Worm (Caenorhabditis elegans): ENCODE results near the gene R02E12.5.

The R02E12.5 gene

DNA sequence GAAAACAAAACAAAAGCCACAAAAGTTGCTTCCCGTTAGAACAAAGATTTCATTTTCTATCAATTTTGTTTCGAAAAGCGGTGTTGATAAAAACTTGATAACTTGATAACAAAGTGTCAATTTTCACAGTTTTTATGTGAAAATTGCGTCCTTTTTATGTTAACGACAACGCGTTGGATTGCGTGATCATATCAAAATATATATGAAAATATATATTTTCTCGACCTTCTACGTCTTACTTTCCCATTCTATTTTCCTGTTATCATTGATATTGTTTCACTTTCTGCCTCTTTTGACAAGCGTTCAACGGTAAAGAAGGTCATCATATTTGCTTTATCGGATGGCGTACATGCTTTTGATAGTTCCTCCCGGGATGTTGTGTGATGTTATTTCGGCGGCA lies 44.4 kb upstream of the R02E12.5 start (continued):
- no peak for TF ChIP-seq nhr-10 (tag; optimal IDR thresholded peaks at IDR 0.05)
- no peak for TF ChIP-seq zfp-2 (tag; optimal IDR thresholded peaks at IDR 0.05)
- no peak for TF ChIP-seq egl-43 (GFP tag; IDR thresholded peaks at IDR 0.05)
- TF ChIP-seq nhr-28 (tag; optimal IDR thresholded peaks at IDR 0.05): peak; percentile 36
- TF ChIP-seq fos-1 (tag; optimal IDR thresholded peaks at IDR 0.05): no peak
- no peak for TF ChIP-seq mxl-2 (GFP tag; conservative IDR thresholded peaks at IDR 0.05)
- TF ChIP-seq Y105C5A.15 (GFP tag; IDR thresholded peaks at IDR 0.05): no peak
- TF ChIP-seq vab-7 (GFP tag; IDR thresholded peaks at IDR 0.05): no peak
- TF ChIP-seq zip-11 (GFP tag; IDR thresholded peaks at IDR 0.05): no peak
- no peak for TF ChIP-seq T26A8.4 (GFP tag; IDR thresholded peaks at IDR 0.05)
- no peak for TF ChIP-seq Y75B8A.6 (GFP tag; IDR thresholded peaks at IDR 0.05)
- no peak for TF ChIP-seq mdl-1 (tag; optimal IDR thresholded peaks at IDR 0.05)
- TF ChIP-seq hlh-11 (tag; optimal IDR thresholded peaks at IDR 0.05): peak; percentile 48
- no peak for TF ChIP-seq zfp-3 (GFP tag; conservative IDR thresholded peaks at IDR 0.05)
- TF ChIP-seq nhr-48 (tag; optimal IDR thresholded peaks at IDR 0.05): no peak
- TF ChIP-seq cey-2 (tag; optimal IDR thresholded peaks at IDR 0.05; ENCODE audit: borderline replicate concordance, insufficient read depth): no peak
- no peak for TF ChIP-seq ceh-32 (tag; optimal IDR thresholded peaks at IDR 0.05; ENCODE audit: poor library complexity)
- TF ChIP-seq php-3 (GFP tag; IDR thresholded peaks at IDR 0.05): peak; percentile 94
- TF ChIP-seq madf-9 (GFP tag; conservative IDR thresholded peaks at IDR 0.05): no peak
- no peak for TF ChIP-seq arid-1 (GFP tag; conservative IDR thresholded peaks at IDR 0.05)
- TF ChIP-seq Y48G9A.11 (GFP tag; IDR thresholded peaks at IDR 0.05): no peak
- no peak for TF ChIP-seq zip-2 (tag; optimal IDR thresholded peaks at IDR 0.05)
- TF ChIP-seq snpc-4 (tag; optimal IDR thresholded peaks at IDR 0.05): no peak
- no peak for TF ChIP-seq Y5F2A.4 (GFP tag; optimal IDR thresholded peaks at IDR 0.05)
- TF ChIP-seq dpl-1 (GFP tag; optimal IDR thresholded peaks at IDR 0.05): no peak
- peak; percentile 21 for TF ChIP-seq nhr-102 (tag; optimal IDR thresholded peaks at IDR 0.05)
- TF ChIP-seq lin-29 (GFP tag; IDR thresholded peaks at IDR 0.05): no peak
- TF ChIP-seq lin-39 (tag; optimal IDR thresholded peaks at IDR 0.05): no peak
- no peak for TF ChIP-seq daf-19 (GFP tag; conservative IDR thresholded peaks at IDR 0.05)
- TF ChIP-seq nhr-6 (tag; optimal IDR thresholded peaks at IDR 0.05): no peak
- TF ChIP-seq nhr-237 (tag; optimal IDR thresholded peaks at IDR 0.05): no peak
- TF ChIP-seq nhr-41 (GFP tag; IDR thresholded peaks at IDR 0.05): no peak
- TF ChIP-seq unc-62 (GFP tag; optimal IDR thresholded peaks at IDR 0.05 in 1 of 2): peak in 1 of 2 experiments; percentile 85
- TF ChIP-seq unc-62 (tag; optimal IDR thresholded peaks at IDR 0.05): no peak
- TF ChIP-seq F37D6.2 (tag; optimal IDR thresholded peaks at IDR 0.05): no peak
- peak; percentile 82 for TF ChIP-seq dve-1 (tag; optimal IDR thresholded peaks at IDR 0.05; ENCODE audit: insufficient read depth)
- no peak for TF ChIP-seq nhr-11 (tag; optimal IDR thresholded peaks at IDR 0.05)
- no peak for TF ChIP-seq F49E8.2 (tag; optimal IDR thresholded peaks at IDR 0.05; ENCODE audit: borderline replicate concordance)
- TF ChIP-seq mdt-29 (GFP tag; IDR thresholded peaks at IDR 0.05): no peak
- no peak for TF ChIP-seq dmd-8 (GFP tag; IDR thresholded peaks at IDR 0.05)
- no peak for TF ChIP-seq unc-39 (tag; optimal IDR thresholded peaks at IDR 0.05)
- no peak for TF ChIP-seq sdz-12 (GFP tag; optimal IDR thresholded peaks at IDR 0.05)
- no peak for TF ChIP-seq hif-1 (tag; optimal IDR thresholded peaks at IDR 0.05)
- no peak for TF ChIP-seq duxl-1 (tag; optimal IDR thresholded peaks at IDR 0.05; ENCODE audit: poor library complexity)
- no peak for TF ChIP-seq jun-1 (tag; optimal IDR thresholded peaks at IDR 0.05)
- TF ChIP-seq hlh-30 (tag; optimal IDR thresholded peaks at IDR 0.05; ENCODE audit: insufficient read depth): no peak
- no peak for TF ChIP-seq snpc-1.2 (GFP tag; IDR thresholded peaks at IDR 0.05)
- no peak for TF ChIP-seq R02D3.7 (tag; optimal IDR thresholded peaks at IDR 0.05)
- no peak for TF ChIP-seq fkh-10 (GFP tag; optimal IDR thresholded peaks at IDR 0.05)
- TF ChIP-seq ztf-11 (tag; optimal IDR thresholded peaks at IDR 0.05): no peak
- TF ChIP-seq F10B5.3 (tag; optimal IDR thresholded peaks at IDR 0.05): no peak
- no peak for TF ChIP-seq ceh-28 (tag; optimal IDR thresholded peaks at IDR 0.05)
